Fruit fly (Drosophila melanogaster): Measurements from ENCODE around the gene ND-39.

- TF ChIP-seq Dif (GFP tag; optimal IDR thresholded peaks at IDR 0.05; ENCODE audit: partially characterized antibody) (no peak), Mio (GFP tag; optimal IDR thresholded peaks at IDR 0.05) (no peak), dmrt93B (GFP tag; optimal IDR thresholded peaks at IDR 0.05) (no peak)
Measured at dm6 chr3L:20524409-20525010, 32.6 kb downstream of the ND-39 start.
